Fruit fly (Drosophila melanogaster): ENCODE data around the gene Scsalpha1.

dm6 chr3L:3787077-3787433, 27.0 kb upstream of the Scsalpha1 start:
- TF ChIP-seq CG31388 (GFP tag; optimal IDR thresholded peaks at IDR 0.05) (no peak), CG14965 (GFP tag; optimal IDR thresholded peaks at IDR 0.05; ENCODE audit: borderline replicate concordance) (no peak), eyg (GFP tag; optimal IDR thresholded peaks at IDR 0.05) (no peak)

Data from whole organism, embryonic.